Worm (Caenorhabditis elegans): ENCODE data around the gene chd-3.
A peak's percentile ranks its signal among the peaks of the same experiment; 100 is the strongest.

DNA sequence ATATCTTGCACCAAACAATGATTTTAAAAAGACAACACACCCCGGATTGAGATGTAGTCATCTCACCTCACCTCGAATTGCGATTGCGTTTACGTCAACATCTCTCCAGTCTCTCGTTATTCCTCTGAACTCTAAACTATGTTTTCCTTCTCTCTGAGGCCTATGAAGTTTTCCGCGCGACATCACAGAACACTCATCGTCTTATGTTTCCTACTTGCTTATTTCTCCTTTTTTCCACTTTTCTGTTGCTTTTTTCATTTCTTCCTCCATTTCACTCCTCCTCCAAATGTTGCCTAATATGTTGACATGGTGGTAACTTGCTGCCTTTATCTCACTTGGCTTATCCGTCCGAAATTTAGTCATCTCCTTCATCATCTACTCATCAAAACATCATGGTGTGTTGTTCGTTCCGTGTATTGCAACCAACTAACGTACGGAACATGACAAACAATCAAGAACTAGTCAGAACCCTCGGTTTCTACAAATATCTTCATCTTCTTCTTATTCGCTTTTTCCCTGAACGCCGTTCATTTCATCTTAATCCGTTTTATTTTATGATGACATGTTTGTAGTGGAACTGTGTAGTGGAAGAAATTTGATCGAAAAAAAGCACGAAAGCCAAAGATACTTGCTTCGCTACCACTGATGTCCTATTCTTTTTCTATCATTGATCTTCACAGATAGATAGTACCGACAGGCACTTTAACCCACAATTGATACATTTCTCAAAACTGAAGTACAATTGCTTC is 46.9 kb upstream of the chd-3 start:
- no peak for TF ChIP-seq snpc-4 (tag; optimal IDR thresholded peaks at IDR 0.05)
- no peak for TF ChIP-seq egl-27 (tag; optimal IDR thresholded peaks at IDR 0.05)
- peak; percentile 47 for TF ChIP-seq sma-9 (GFP tag; optimal IDR thresholded peaks at IDR 0.05)
- TF ChIP-seq sma-9 (tag; optimal IDR thresholded peaks at IDR 0.05) = no peak
- TF ChIP-seq fos-1 (tag; optimal IDR thresholded peaks at IDR 0.05) = no peak
- peak in 1 of 2 experiments; percentile 30 for TF ChIP-seq lsy-2 (tag; optimal IDR thresholded peaks at IDR 0.05)
- peak; percentile 68 for TF ChIP-seq nhr-129 (tag; optimal IDR thresholded peaks at IDR 0.05)
- no peak for TF ChIP-seq unc-62 (GFP tag; optimal IDR thresholded peaks at IDR 0.05)
- TF ChIP-seq Y55F3AM.14 (GFP tag; optimal IDR thresholded peaks at IDR 0.05) = no peak
- no peak for TF ChIP-seq ama-1 (optimal IDR thresholded peaks at IDR 0.05)
